Worm (Caenorhabditis elegans) whole organism, L2 larva: ENCODE results near the gene T04C12.1.

Experiments
- C34F6.9 ChIP-seq: fragments of 150-350 bp; optimal IDR thresholded peaks from 2 replicates; lab custom pipeline; 2014; ENCODE audit warnings: missing biosample characterization, missing genetic modification characterization
- R02D3.7 ChIP-seq: fragments of 150-350 bp; optimal IDR thresholded peaks from 2 replicates; lab custom pipeline; 2014; ENCODE audit warnings: missing biosample characterization, missing genetic modification characterization
- ZK546.5 ChIP-seq: sonication (generic microtip); optimal IDR thresholded peaks from 2 replicates; lab custom pipeline; 2017; ENCODE audit warnings: missing biosample characterization, missing genetic modification characterization
- aly-2 ChIP-seq: fragments of 150-350 bp; optimal IDR thresholded peaks from 2 replicates; lab custom pipeline; 2014; ENCODE audit warnings: missing biosample characterization, missing genetic modification characterization
- ceh-16 ChIP-seq: fragments of 150-350 bp; optimal IDR thresholded peaks from 2 replicates; lab custom pipeline; 2014; ENCODE audit warnings: missing biosample characterization, missing genetic modification characterization
- crh-2 ChIP-seq: sonication (generic microtip); optimal IDR thresholded peaks from 2 replicates; lab custom pipeline; 2017; ENCODE audit warnings: missing biosample characterization, missing genetic modification characterization
- dmd-4 ChIP-seq: sonication (generic microtip); optimal IDR thresholded peaks from 2 replicates; lab custom pipeline; 2017; ENCODE audit warnings: missing biosample characterization, missing genetic modification characterization
- egl-27 ChIP-seq: sonication (generic microtip); optimal IDR thresholded peaks from 3 replicates; lab custom pipeline; 2017; ENCODE audit warnings: missing biosample characterization, missing genetic modification reagents, missing genetic modification characterization
- elt-3 ChIP-seq: sonication (generic microtip); optimal IDR thresholded peaks from 2 replicates; lab custom pipeline; 2017; ENCODE audit warnings: missing biosample characterization, missing genetic modification characterization
- fos-1 ChIP-seq: fragments of 150-350 bp; optimal IDR thresholded peaks from 2 replicates; lab custom pipeline; 2014; ENCODE audit warnings: missing biosample characterization, missing genetic modification characterization
- lin-11 ChIP-seq: fragments of 150-350 bp; sonication (generic microtip); optimal IDR thresholded peaks from 2 replicates; lab custom pipeline; 2014; ENCODE audit warnings: missing biosample characterization, missing genetic modification characterization, inconsistent platforms, mixed read lengths
- lin-13 ChIP-seq: fragments of 150-350 bp; optimal IDR thresholded peaks from 2 replicates; lab custom pipeline; 2014; ENCODE audit warnings: missing biosample characterization, missing genetic modification reagents, missing genetic modification characterization
- lin-39 ChIP-seq: fragments of 150-350 bp; optimal IDR thresholded peaks from 2 replicates; lab custom pipeline; 2014; ENCODE audit warnings: missing biosample characterization, missing genetic modification reagents, missing genetic modification characterization
- lsy-2 ChIP-seq, 2 experiments: fragments of 150-350 bp in 1 of 2; sonication (generic microtip) in 1 of 2; optimal IDR thresholded peaks; 2 replicates each; lab custom pipeline; 2014 to 2017; ENCODE audit warnings: missing biosample characterization in 2 of 2, missing genetic modification characterization in 2 of 2
- nhr-11 ChIP-seq: fragments of 150-350 bp; optimal IDR thresholded peaks from 2 replicates; lab custom pipeline; 2014; ENCODE audit warnings: missing biosample characterization, missing genetic modification characterization
- nhr-129 ChIP-seq: fragments of 150-350 bp; optimal IDR thresholded peaks from 2 replicates; lab custom pipeline; 2014; ENCODE audit warnings: missing biosample characterization, missing genetic modification characterization
- nhr-21 ChIP-seq: fragments of 150-350 bp; optimal IDR thresholded peaks from 2 replicates; lab custom pipeline; 2014; ENCODE audit warnings: missing biosample characterization, missing genetic modification characterization
- nhr-25 ChIP-seq: fragments of 150-350 bp; sonication (generic microtip); optimal IDR thresholded peaks from 3 replicates; lab custom pipeline; 2014; ENCODE audit warnings: missing biosample characterization, missing genetic modification characterization
- nhr-6 ChIP-seq: fragments of 150-350 bp; optimal IDR thresholded peaks from 2 replicates; lab custom pipeline; 2014; ENCODE audit warnings: missing biosample characterization, missing genetic modification characterization
- sem-4 ChIP-seq: fragments of 150-350 bp; optimal IDR thresholded peaks from 2 replicates; lab custom pipeline; 2014; ENCODE audit warnings: missing biosample characterization, missing genetic modification reagents, missing genetic modification characterization
- sma-9 ChIP-seq, 2 experiments: fragments of 150-350 bp in 1 of 2; sonication (generic microtip) in 1 of 2; optimal IDR thresholded peaks; 2 replicates each; lab custom pipeline; 2014 to 2016; ENCODE audit warnings: missing genetic modification characterization in 2 of 2, mild to moderate bottlenecking in 1 of 2, missing biosample characterization in 1 of 2, missing compliant biosample characterization in 1 of 2, missing genetic modification reagents in 1 of 2, moderate library complexity in 1 of 2
- unc-39 ChIP-seq: fragments of 150-350 bp; optimal IDR thresholded peaks from 2 replicates; lab custom pipeline; 2014; ENCODE audit warnings: missing biosample characterization, missing genetic modification characterization
- unc-62 ChIP-seq: fragments of 150-350 bp; optimal IDR thresholded peaks from 2 replicates; lab custom pipeline; 2014; ENCODE audit warnings: missing biosample characterization, missing genetic modification reagents, missing genetic modification characterization
- zag-1 ChIP-seq: fragments of 150-350 bp; optimal IDR thresholded peaks from 2 replicates; lab custom pipeline; 2014; ENCODE audit warnings: missing biosample characterization, missing genetic modification characterization
- ztf-1 ChIP-seq: fragments of 200-800 bp; sonication (Bioruptor generic); conservative IDR thresholded peaks from 2 replicates; pipeline ENCODE4 v1.3.6; 2022; ENCODE audit warnings: missing genetic modification characterization, missing compliant biosample characterization

Gene T04C12.1

ce11 chrV:11011807-11012206, 47.3 kb downstream of the T04C12.1 start:
- TF ChIP-seq ztf-1 (GFP tag; lab: Robert Waterston, UW) (no peak), nhr-25 (tag; lab: Kevin White, UChicago) (no peak), lin-11 (tag; lab: Kevin White, UChicago) (no peak), elt-3 (tag; lab: Kevin White, UChicago) (no peak), lsy-2 (tag; optimal IDR thresholded peaks at IDR 0.05; lab: Kevin White, UChicago) (no peak), nhr-6 (tag; lab: Kevin White, UChicago) (no peak), crh-2 (tag; lab: Kevin White, UChicago) (no peak), ceh-16 (tag; lab: Kevin White, UChicago) (no peak), C34F6.9 (tag; lab: Kevin White, UChicago) (no peak), lin-13 (no peak), unc-62 (no peak), unc-39 (tag; lab: Kevin White, UChicago) (no peak), lin-39 (tag; lab: Kevin White, UChicago) (no peak), zag-1 (no peak), nhr-129 (tag; lab: Kevin White, UChicago) (no peak), nhr-11 (no peak), dmd-4 (no peak), R02D3.7 (no peak), fos-1 (tag; lab: Kevin White, UChicago) (no peak)

ce11 chrV:11010768-11011167, 48.3 kb downstream of the T04C12.1 start:
- TF ChIP-seq nhr-21 (tag; lab: Kevin White, UChicago) (peak; percentile 32), aly-2 (no peak), ZK546.5 (tag; lab: Kevin White, UChicago) (no peak), egl-27 (tag; lab: Kevin White, UChicago) (no peak), sem-4 (tag; lab: Kevin White, UChicago) (no peak)

ce11 chrV:11009124-11009524, 49.9 kb downstream of the T04C12.1 start:
- peak; percentile 32 for TF ChIP-seq sma-9 (GFP tag; optimal IDR thresholded peaks at IDR 0.05; lab: Kevin White, UChicago)
- no peak for TF ChIP-seq sma-9 (tag; optimal IDR thresholded peaks at IDR 0.05; lab: Kevin White, UChicago)
- peak; percentile 65 for TF ChIP-seq fos-1 (tag; lab: Kevin White, UChicago)
- no peak for TF ChIP-seq nhr-11
